Worm (Caenorhabditis elegans) whole organism, L1 larva: ENCODE data around the gene ZK1240.5.

ENCODE experiments used
- C04F5.9 ChIP-seq: sonication (generic microtip); optimal IDR thresholded peaks from 2 replicates; lab custom pipeline; 2016; ENCODE audit warnings: missing genetic modification characterization, missing compliant biosample characterization
- alr-1 ChIP-seq: fragments of 200-800 bp; sonication (Bioruptor generic); optimal IDR thresholded peaks from 2 replicates; lab custom pipeline; 2018; ENCODE audit warnings: borderline replicate concordance, mild to moderate bottlenecking, missing genetic modification characterization, missing compliant biosample characterization
- ama-1 ChIP-seq: fragments of 150-350 bp; optimal IDR thresholded peaks from 2 replicates; lab custom pipeline; 2014
- ceh-63 ChIP-seq: fragments of 200-800 bp; sonication (Bioruptor generic); optimal IDR thresholded peaks from 2 replicates; lab custom pipeline; 2018; ENCODE audit warnings: mild to moderate bottlenecking, missing genetic modification characterization, missing compliant biosample characterization
- ceh-82 ChIP-seq, 3 experiments: fragments of 150-350 bp in 1 of 3; sonication (generic microtip) in 2 of 3; optimal IDR thresholded peaks; 2 replicates each; lab custom pipeline; 2014 to 2017; ENCODE audit warnings: missing biosample characterization in 3 of 3, missing genetic modification characterization in 3 of 3
- ceh-88 ChIP-seq: fragments of 200-800 bp; sonication (Bioruptor generic); IDR thresholded peaks from 2 replicates; pipeline ENCODE4 v1.3.6; 2022; ENCODE audit warnings: missing genetic modification characterization, missing compliant biosample characterization
- dpl-1 ChIP-seq, 3 experiments: fragments of 150-350 bp in 2 of 3; sonication (generic microtip) in 1 of 3; optimal IDR thresholded peaks; 2 replicates each; lab custom pipeline; 2014 to 2017; ENCODE audit warnings: missing biosample characterization in 3 of 3, missing genetic modification characterization in 3 of 3, missing genetic modification reagents in 3 of 3
- dsc-1 ChIP-seq: sonication (generic microtip); optimal IDR thresholded peaks from 2 replicates; lab custom pipeline; 2016; ENCODE audit warnings: mild to moderate bottlenecking, missing genetic modification characterization, missing compliant biosample characterization
- efl-1 ChIP-seq, 4 experiments: fragments of 150-350 bp; optimal IDR thresholded peaks in 3 of 4; peaks in 1 of 4; 1 replicate in 1 of 4; 2 replicates in 3 of 4; lab custom pipeline; 2014; ENCODE audit warnings: missing biosample characterization in 2 of 4, missing genetic modification characterization in 2 of 4, missing genetic modification reagents in 2 of 4
- efl-3 ChIP-seq: fragments of 200-800 bp; sonication (Bioruptor generic); optimal IDR thresholded peaks from 2 replicates; lab custom pipeline; 2018; ENCODE audit warnings: mild to moderate bottlenecking, missing genetic modification characterization, missing compliant biosample characterization
- fkh-10 ChIP-seq: sonication (generic microtip); optimal IDR thresholded peaks from 2 replicates; lab custom pipeline; 2017; ENCODE audit warnings: missing biosample characterization, missing genetic modification reagents, missing genetic modification characterization
- irx-1 ChIP-seq: sonication (generic microtip); optimal IDR thresholded peaks from 2 replicates; lab custom pipeline; 2016; ENCODE audit warnings: missing genetic modification characterization, missing compliant biosample characterization
- isw-1 ChIP-seq: fragments of 200-800 bp; sonication (Bioruptor generic); IDR thresholded peaks from 2 replicates; pipeline ENCODE4 v1.3.6; 2022; ENCODE audit warnings: missing genetic modification characterization, missing compliant biosample characterization
- jun-1 ChIP-seq: fragments of 150-350 bp; optimal IDR thresholded peaks from 2 replicates; lab custom pipeline; 2014; ENCODE audit warnings: missing biosample characterization, missing genetic modification reagents, missing genetic modification characterization
- lin-13 ChIP-seq: fragments of 150-350 bp; optimal IDR thresholded peaks from 2 replicates; lab custom pipeline; 2014; ENCODE audit warnings: missing biosample characterization, missing genetic modification reagents, missing genetic modification characterization
- nhr-76 ChIP-seq: sonication (generic microtip); optimal IDR thresholded peaks from 2 replicates; lab custom pipeline; 2017; ENCODE audit warnings: missing biosample characterization, missing genetic modification characterization
- rnt-1 ChIP-seq: sonication (generic microtip); optimal IDR thresholded peaks from 2 replicates; lab custom pipeline; 2016; ENCODE audit warnings: mild to moderate bottlenecking, missing genetic modification characterization, moderate library complexity, missing compliant biosample characterization
- snu-23 ChIP-seq: sonication (generic microtip); optimal IDR thresholded peaks from 2 replicates; lab custom pipeline; 2016; ENCODE audit warnings: missing genetic modification characterization, missing compliant biosample characterization
- xbp-1 ChIP-seq: sonication (generic microtip); optimal IDR thresholded peaks from 2 replicates; lab custom pipeline; 2016; ENCODE audit warnings: missing genetic modification characterization, missing compliant biosample characterization

ZK1240.5 gene

DNA sequence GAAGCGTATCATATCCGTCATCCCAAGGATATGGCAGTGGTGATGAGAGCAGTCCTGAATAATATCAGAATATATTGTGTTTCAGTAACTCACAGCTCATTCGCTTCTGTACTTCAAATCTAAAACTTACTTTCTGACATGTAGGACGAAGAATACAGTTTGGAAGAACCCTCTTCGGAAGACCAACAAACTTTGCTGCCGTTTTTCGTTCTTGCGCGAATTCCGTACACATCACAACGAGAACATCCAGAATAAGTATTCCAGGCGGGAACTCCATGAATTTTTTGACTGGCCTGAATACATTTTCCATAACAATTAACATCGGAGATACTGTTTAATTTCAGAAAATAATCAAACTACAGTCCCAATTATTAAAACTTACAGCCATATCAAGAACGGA is 40.3 kb downstream of the ZK1240.5 start, which contains the start of gene K09F6.15:
Gene K09F6.15, minus strand, starts transcription at position 101 of the 400 bp plus-strand sequence.
- TF ChIP-seq efl-3 (no peak), dpl-1 (GFP tag; optimal IDR thresholded peaks at IDR 0.05; lab: Kevin White, UChicago) (no peak), nhr-76 (tag; lab: Kevin White, UChicago) (no peak), jun-1 (tag; lab: Kevin White, UChicago) (no peak), rnt-1 (tag; lab: Kevin White, UChicago) (no peak), efl-1 (optimal IDR thresholded peaks at IDR 0.05; lab: Kevin White, UChicago) (no peak), efl-1 (GFP tag; optimal IDR thresholded peaks at IDR 0.05 in 1 of 2; lab: Kevin White, UChicago) (no peak), fkh-10 (GFP tag; lab: Kevin White, UChicago) (no peak), C04F5.9 (tag; lab: Kevin White, UChicago) (no peak), xbp-1 (tag; lab: Kevin White, UChicago) (no peak), lin-13 (GFP tag; lab: Kevin White, UChicago) (no peak), alr-1 (tag; lab: Kevin White, UChicago) (no peak), snu-23 (GFP tag; lab: Kevin White, UChicago) (no peak), ama-1 (lab: Kevin White, UChicago) (no peak)

- TF ChIP-seq isw-1 (no peak), ceh-63 (GFP tag; lab: Kevin White, UChicago) (no peak), dsc-1 (tag; lab: Kevin White, UChicago) (no peak), irx-1 (tag; lab: Kevin White, UChicago) (no peak), ceh-88 (no peak), ceh-82 (tag; optimal IDR thresholded peaks at IDR 0.05; lab: Kevin White, UChicago) (no peak)
Measured at ce11 chrII:2273750-2274149, 44.0 kb downstream of the ZK1240.5 start.
